Fruit fly (Drosophila melanogaster) whole organism, wandering third instar larva: Measurements from ENCODE around the gene Rcd7.

Experiments
- Abd-B ChIP-seq: fragments of >200 bp; optimal IDR thresholded peaks from 2 replicates; lab custom pipeline; 2017; ENCODE audit warnings: missing biosample characterization, missing genetic modification characterization
- CG32264 ChIP-seq: fragments of 200-800 bp; sonication (Bioruptor generic); optimal IDR thresholded peaks from 2 replicates; lab custom pipeline; 2016; ENCODE audit warnings: missing biosample characterization, missing genetic modification characterization
- CG9705 ChIP-seq: fragments of 200-800 bp; sonication (Bioruptor generic); optimal IDR thresholded peaks from 2 replicates; lab custom pipeline; 2018; ENCODE audit warnings: missing biosample characterization, mild to moderate bottlenecking, missing genetic modification characterization
- CrebA ChIP-seq: fragments of 200-800 bp; sonication (Bioruptor generic); optimal IDR thresholded peaks from 2 replicates; lab custom pipeline; 2016; ENCODE audit warnings: missing biosample characterization, mild to moderate bottlenecking, missing genetic modification characterization, borderline replicate concordance
- Dfd ChIP-seq: fragments of >200 bp; optimal IDR thresholded peaks from 2 replicates; lab custom pipeline; 2017; ENCODE audit warnings: missing biosample characterization, missing genetic modification characterization
- Dif ChIP-seq: fragments of 200-275, 200-300 bp; sonication (Bioruptor generic); optimal IDR thresholded peaks from 2 replicates; lab custom pipeline; 2018; ENCODE audit warnings: missing biosample characterization, missing genetic modification characterization; ENCODE audit not compliant: partially characterized antibody
- GATAd ChIP-seq: sonication (Bioruptor generic); optimal IDR thresholded peaks from 2 replicates; lab custom pipeline; 2016; ENCODE audit warnings: missing biosample characterization, missing genetic modification characterization
- HLH106 ChIP-seq: fragments of 200-800 bp; optimal IDR thresholded peaks from 3 replicates; lab custom pipeline; 2019; ENCODE audit warnings: missing biosample characterization, mild to moderate bottlenecking, missing genetic modification characterization, moderate library complexity
- Hnf4 ChIP-seq: fragments of 200-800 bp; sonication (Bioruptor generic); optimal IDR thresholded peaks from 2 replicates; lab custom pipeline; 2016; ENCODE audit warnings: missing biosample characterization, mild to moderate bottlenecking, missing genetic modification characterization
- Hr78 ChIP-seq: fragments of >200 bp; optimal IDR thresholded peaks from 2 replicates; lab custom pipeline; 2017; ENCODE audit warnings: missing biosample characterization, missing genetic modification characterization
- Jra ChIP-seq: sonication (Bioruptor generic); optimal IDR thresholded peaks from 2 replicates; lab custom pipeline; 2016; ENCODE audit warnings: missing biosample characterization, missing genetic modification characterization
- Mio ChIP-seq: sonication (Bioruptor generic); optimal IDR thresholded peaks from 2 replicates; lab custom pipeline; 2016; ENCODE audit warnings: missing biosample characterization, missing genetic modification characterization
- Myc ChIP-seq: fragments of >200 bp; optimal IDR thresholded peaks from 2 replicates; lab custom pipeline; 2017
- N ChIP-seq: fragments of >200 bp; optimal IDR thresholded peaks from 2 replicates; lab custom pipeline; 2018; ENCODE audit warnings: missing biosample characterization, missing external identifiers, missing genetic modification characterization
- OdsH ChIP-seq: fragments of 200-800 bp; sonication (Bioruptor generic); optimal IDR thresholded peaks from 2 replicates; lab custom pipeline; 2016; ENCODE audit warnings: missing biosample characterization, mild to moderate bottlenecking, missing genetic modification characterization
- Rel ChIP-seq, 2 experiments: fragments of 200-800 bp; sonication (Bioruptor generic) in 1 of 2; optimal IDR thresholded peaks; 2 replicates in 1 of 2; 3 replicates in 1 of 2; lab custom pipeline; 2016 to 2019; ENCODE audit warnings: mild to moderate bottlenecking in 2 of 2, missing biosample characterization in 2 of 2, missing genetic modification characterization in 2 of 2, moderate library complexity in 1 of 2
- Vsx2 ChIP-seq: fragments of 200-300, 225-300 bp; sonication (Bioruptor generic); optimal IDR thresholded peaks from 2 replicates; lab custom pipeline; 2018; ENCODE audit warnings: missing biosample characterization, missing genetic modification characterization; ENCODE audit not compliant: partially characterized antibody
- br ChIP-seq: fragments of 200-800 bp; sonication (Bioruptor generic); optimal IDR thresholded peaks from 2 replicates; lab custom pipeline; 2016; ENCODE audit warnings: missing biosample characterization, missing genetic modification characterization
- brk ChIP-seq: fragments of 200-800 bp; sonication (Bioruptor generic); optimal IDR thresholded peaks from 2 replicates; lab custom pipeline; 2016; ENCODE audit warnings: missing biosample characterization, mild to moderate bottlenecking, missing genetic modification characterization
- dl ChIP-seq, 2 experiments: fragments of 175-275, 200-275 bp in 1 of 2; fragments of 200-275 bp in 1 of 2; sonication (Bioruptor generic); optimal IDR thresholded peaks; lab custom pipeline; 2018; ENCODE audit warnings: mild to moderate bottlenecking in 2 of 2, missing biosample characterization in 2 of 2, missing genetic modification characterization in 2 of 2, moderate library complexity in 2 of 2; ENCODE audit not compliant: partially characterized antibody in 2 of 2, insufficient read depth in 1 of 2
- dmrt93B ChIP-seq: fragments of 200-800 bp; sonication (Bioruptor generic); optimal IDR thresholded peaks from 2 replicates; lab custom pipeline; 2018; ENCODE audit warnings: missing biosample characterization, mild to moderate bottlenecking, missing genetic modification characterization
- dsf ChIP-seq: sonication (Bioruptor generic); optimal IDR thresholded peaks from 2 replicates; lab custom pipeline; 2016; ENCODE audit warnings: missing biosample characterization, missing genetic modification characterization, borderline replicate concordance
- ey ChIP-seq: fragments of 200-800 bp; sonication (Bioruptor generic); optimal IDR thresholded peaks from 2 replicates; lab custom pipeline; 2016; ENCODE audit warnings: missing biosample characterization, missing genetic modification characterization
- foxo ChIP-seq, 2 experiments: fragments of 200-800 bp; sonication (Bioruptor generic); optimal IDR thresholded peaks; 2 replicates in 1 of 2; 3 replicates in 1 of 2; lab custom pipeline; 2016 to 2017; ENCODE audit warnings: missing biosample characterization in 2 of 2, missing genetic modification characterization in 2 of 2
- fru ChIP-seq: fragments of 200-800 bp; sonication (Bioruptor generic); optimal IDR thresholded peaks from 3 replicates; lab custom pipeline; 2016; ENCODE audit warnings: missing biosample characterization, mild to moderate bottlenecking, missing genetic modification characterization
- h ChIP-seq: fragments of 200-800 bp; sonication (Bioruptor generic); optimal IDR thresholded peaks from 3 replicates; lab custom pipeline; 2016; ENCODE audit warnings: missing biosample characterization, mild to moderate bottlenecking, missing genetic modification characterization
- jim ChIP-seq: fragments of 175-275, 200-325 bp; sonication (Bioruptor generic); optimal IDR thresholded peaks from 2 replicates; lab custom pipeline; 2016; ENCODE audit warnings: missing biosample characterization, mild to moderate bottlenecking, missing genetic modification characterization
- lola ChIP-seq: fragments of >200 bp; optimal IDR thresholded peaks from 2 replicates; lab custom pipeline; 2017; ENCODE audit warnings: missing biosample characterization, missing genetic modification characterization
- pan ChIP-seq: fragments of >200 bp; optimal IDR thresholded peaks from 2 replicates; lab custom pipeline; 2017
- psq ChIP-seq: fragments of 200-800 bp; sonication (Bioruptor generic); optimal IDR thresholded peaks from 3 replicates; lab custom pipeline; 2017; ENCODE audit warnings: missing biosample characterization, mild to moderate bottlenecking, missing genetic modification characterization, moderate library complexity
- rgr ChIP-seq: fragments of 200-800 bp; sonication (Bioruptor generic); optimal IDR thresholded peaks from 3 replicates; lab custom pipeline; 2016; ENCODE audit warnings: missing biosample characterization, mild to moderate bottlenecking, missing genetic modification characterization
- sv ChIP-seq: fragments of 200-800 bp; sonication (Bioruptor generic); optimal IDR thresholded peaks from 3 replicates; lab custom pipeline; 2016; ENCODE audit warnings: missing biosample characterization, missing genetic modification characterization
- tai ChIP-seq: sonication (Bioruptor generic); optimal IDR thresholded peaks from 2 replicates; lab custom pipeline; 2016; ENCODE audit warnings: missing biosample characterization, missing genetic modification characterization
- usp ChIP-seq: fragments of >200 bp; optimal IDR thresholded peaks from 2 replicates; lab custom pipeline; 2017; ENCODE audit warnings: missing biosample characterization, missing genetic modification characterization
- woc ChIP-seq: sonication (Bioruptor generic); optimal IDR thresholded peaks from 2 replicates; lab custom pipeline; 2016; ENCODE audit warnings: missing biosample characterization, mild to moderate bottlenecking, missing genetic modification characterization

Rcd7 gene

DNA sequence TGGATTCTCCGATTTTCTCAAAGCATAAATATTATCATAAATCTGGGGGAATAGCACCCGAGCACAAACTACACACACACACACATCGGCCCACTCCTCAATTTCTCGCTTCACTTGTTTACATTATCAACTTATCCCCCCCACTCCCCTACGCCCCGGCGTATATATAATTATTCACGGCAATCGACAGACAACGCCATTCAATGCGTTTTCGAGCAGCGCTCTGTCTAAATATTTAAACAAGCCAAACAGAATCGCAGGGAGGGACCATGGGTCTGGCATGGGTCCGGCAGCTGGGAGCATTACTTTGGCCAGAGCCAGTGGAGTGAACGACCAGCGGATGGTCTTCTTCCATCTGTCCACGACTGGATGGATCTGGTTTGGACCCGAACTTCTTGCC, 30.7 kb downstream of the Rcd7 start (continued):
- TF ChIP-seq pan (lab: Kevin White, UChicago) (no peak), woc (GFP tag; lab: Kevin White, UChicago) (no peak), GATAd (GFP tag; lab: Kevin White, UChicago) (peak; percentile 36), Dfd (GFP tag; lab: Kevin White, UChicago) (no peak), Jra (GFP tag; lab: Kevin White, UChicago) (peak; percentile 39), foxo (GFP tag; optimal IDR thresholded peaks at IDR 0.05; lab: Kevin White, UChicago) (peak in 1 of 2 experiments; percentile 55), psq (peak; percentile 52), br (peak; percentile 78), brk (peak; percentile 61), ey (GFP tag; lab: Kevin White, UChicago) (peak; percentile 28), lola (GFP tag; lab: Kevin White, UChicago) (no peak), rgr (peak; percentile 85), Rel (GFP tag; optimal IDR thresholded peaks at IDR 0.05; lab: Kevin White, UChicago) (no peak), Rel (tag; optimal IDR thresholded peaks at IDR 0.05; lab: Kevin White, UChicago) (peak; percentile 59), fru (GFP tag; lab: Kevin White, UChicago) (peak; percentile 59), sv (GFP tag; lab: Kevin White, UChicago) (no peak), CrebA (GFP tag; lab: Kevin White, UChicago) (no peak), Myc (lab: Kevin White, UChicago) (no peak), h (peak; percentile 69)

DNA sequence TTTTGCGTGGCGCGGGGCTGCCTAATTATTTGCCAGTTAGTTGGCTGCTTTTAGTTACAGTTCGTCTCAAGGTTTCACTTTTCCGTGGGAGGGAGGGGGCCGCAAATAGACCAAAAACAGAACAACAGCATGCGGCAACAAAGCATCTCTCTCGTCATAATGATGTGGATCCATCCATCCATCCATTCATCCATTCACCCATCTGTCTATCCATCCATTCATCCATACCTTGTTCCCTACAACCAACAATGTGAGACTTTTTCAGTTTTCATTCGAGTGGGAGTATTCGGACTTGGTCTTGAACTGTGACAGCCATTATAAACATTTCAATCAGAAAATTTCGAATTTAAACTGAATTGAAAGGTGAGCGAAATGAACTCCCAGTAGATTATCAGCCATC, 34.4 kb downstream of the Rcd7 start:
- TF ChIP-seq Jra (GFP tag; lab: Kevin White, UChicago), result no peak
- TF ChIP-seq dsf (GFP tag; lab: Kevin White, UChicago), result no peak
- TF ChIP-seq Rel (GFP tag; optimal IDR thresholded peaks at IDR 0.05; lab: Kevin White, UChicago), result no peak
- no peak for TF ChIP-seq Rel (tag; optimal IDR thresholded peaks at IDR 0.05; lab: Kevin White, UChicago)
- no peak for TF ChIP-seq Hr78 (GFP tag; lab: Kevin White, UChicago)
- no peak for TF ChIP-seq br
- TF ChIP-seq OdsH (GFP tag; lab: Kevin White, UChicago), result no peak
- TF ChIP-seq HLH106, result no peak

DNA sequence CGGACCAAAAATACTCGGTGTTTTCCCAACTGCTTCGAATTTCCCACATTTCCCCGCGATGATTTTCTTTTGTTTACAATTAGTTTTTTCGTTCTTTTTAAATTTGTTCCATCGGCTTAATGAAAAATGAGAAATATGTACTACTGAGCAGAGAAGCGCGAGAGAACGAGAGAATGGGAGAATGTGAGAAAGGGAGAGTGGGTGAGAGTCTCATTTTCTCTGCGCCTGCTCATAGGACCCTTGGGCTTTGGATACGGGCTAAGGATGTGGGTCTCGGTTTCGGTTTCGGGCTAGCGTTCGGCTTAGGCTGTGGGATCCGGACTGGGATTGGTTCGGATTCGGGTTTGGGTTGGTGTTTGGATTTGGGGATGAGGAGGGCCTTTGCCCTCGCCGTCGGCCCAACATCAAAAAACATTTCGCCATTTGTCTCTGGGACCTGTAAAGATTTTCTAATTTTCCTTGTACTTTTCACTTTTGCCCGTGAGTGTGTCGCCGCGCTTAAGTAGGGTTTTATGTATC, 35.9 kb downstream of the Rcd7 start:
- no peak for TF ChIP-seq Rel (GFP tag; optimal IDR thresholded peaks at IDR 0.05; lab: Kevin White, UChicago)
- TF ChIP-seq Rel (tag; optimal IDR thresholded peaks at IDR 0.05; lab: Kevin White, UChicago), result no peak

DNA sequence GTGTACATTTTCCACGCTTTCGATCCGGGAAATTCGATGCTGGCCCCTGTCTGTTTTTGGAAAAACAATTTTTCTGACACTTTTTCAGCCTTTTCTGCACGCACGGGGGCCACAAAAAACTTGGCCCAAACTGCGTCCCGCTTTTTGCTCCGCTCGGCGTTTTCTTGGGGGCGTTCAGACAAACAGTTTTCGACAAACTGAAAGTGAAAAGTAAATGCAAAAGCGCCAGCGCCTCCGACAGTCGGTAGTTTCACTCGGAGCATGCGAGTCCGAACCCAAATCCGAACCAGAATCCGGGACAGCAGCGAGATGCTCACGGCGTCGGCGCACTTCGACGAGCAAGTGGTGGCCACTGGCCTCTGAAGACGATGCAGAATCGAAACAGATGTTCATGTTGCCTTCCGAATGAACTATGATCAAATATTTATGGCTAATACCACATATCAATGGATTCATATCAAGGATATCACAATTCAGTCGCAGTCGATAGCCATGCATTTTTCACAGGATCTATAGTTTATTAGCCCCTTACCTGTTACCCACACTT, 39.5 kb downstream of the Rcd7 start, which contains the start of gene Shal:
Gene Shal (minus strand): TSS at position 200 of the 547 bp plus-strand sequence.
- TF ChIP-seq dsf (GFP tag; lab: Kevin White, UChicago) (no peak), woc (GFP tag; lab: Kevin White, UChicago) (no peak), fru (GFP tag; lab: Kevin White, UChicago) (no peak), foxo (GFP tag; optimal IDR thresholded peaks at IDR 0.05; lab: Kevin White, UChicago) (no peak), pan (lab: Kevin White, UChicago) (no peak), OdsH (GFP tag; lab: Kevin White, UChicago) (no peak), Mio (no peak), Dfd (GFP tag; lab: Kevin White, UChicago) (no peak), sv (GFP tag; lab: Kevin White, UChicago) (no peak)

DNA sequence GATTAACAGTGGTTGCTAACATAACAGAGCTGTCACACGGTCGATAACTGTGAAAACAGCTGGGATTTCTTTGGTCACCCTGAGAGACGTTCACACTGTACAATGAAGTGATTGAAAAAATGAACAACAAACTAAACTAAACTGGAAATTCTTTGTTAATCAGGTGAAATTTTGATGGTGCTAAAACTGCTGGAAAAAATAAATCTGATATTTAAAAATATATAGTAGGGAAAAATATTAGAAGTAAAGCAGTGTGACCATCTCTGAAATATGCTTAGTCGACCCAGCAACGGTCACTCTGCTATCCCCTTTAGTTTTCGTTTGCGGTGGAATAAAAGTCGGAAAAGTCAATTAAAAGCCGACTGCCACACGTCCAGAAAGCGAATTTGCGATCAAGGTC, 41.1 kb downstream of the Rcd7 start, which contains the start of the genes CG9231 and CG9330:
Gene CG9231 (minus strand): TSS at position 25 of the 400 bp plus-strand sequence.
Gene CG9330 (plus strand): TSS at position 275 of the 400 bp plus-strand sequence.
- TF ChIP-seq sv (GFP tag; lab: Kevin White, UChicago) (peak; percentile 8), Abd-B (GFP tag; lab: Kevin White, UChicago) (no peak), Dif (GFP tag; lab: Kevin White, UChicago) (no peak), pan (lab: Kevin White, UChicago) (no peak), dsf (GFP tag; lab: Kevin White, UChicago) (peak; percentile 12), HLH106 (peak; percentile 26), dmrt93B (GFP tag; lab: Kevin White, UChicago) (no peak), N (no peak), jim (no peak), dl (GFP tag; optimal IDR thresholded peaks at IDR 0.05; lab: Kevin White, UChicago; ENCODE audit: insufficient read depth in 1 of 2, partially characterized antibody in 2 of 2) (no peak), CG32264 (no peak), foxo (GFP tag; optimal IDR thresholded peaks at IDR 0.05; lab: Kevin White, UChicago) (peak in 1 of 2 experiments; percentile 41), usp (GFP tag; lab: Kevin White, UChicago) (no peak), GATAd (GFP tag; lab: Kevin White, UChicago) (no peak), CG9705 (peak; percentile 12), ey (GFP tag; lab: Kevin White, UChicago) (peak; percentile 24), Rel (GFP tag; optimal IDR thresholded peaks at IDR 0.05; lab: Kevin White, UChicago) (no peak), Rel (tag; optimal IDR thresholded peaks at IDR 0.05; lab: Kevin White, UChicago) (peak; percentile 55), woc (GFP tag; lab: Kevin White, UChicago) (no peak), CrebA (GFP tag; lab: Kevin White, UChicago) (no peak), Vsx2 (GFP tag; lab: Kevin White, UChicago) (no peak), rgr (peak; percentile 10), br (peak; percentile 22), lola (GFP tag; lab: Kevin White, UChicago) (no peak), Hr78 (GFP tag; lab: Kevin White, UChicago) (no peak), Hnf4 (GFP tag; lab: Kevin White, UChicago) (peak; percentile 56), Myc (lab: Kevin White, UChicago) (no peak), OdsH (GFP tag; lab: Kevin White, UChicago) (peak; percentile 16), fru (GFP tag; lab: Kevin White, UChicago) (peak; percentile 74), psq (peak; percentile 26), tai (GFP tag; lab: Kevin White, UChicago) (peak; percentile 62), Jra (GFP tag; lab: Kevin White, UChicago) (peak; percentile 73), brk (peak; percentile 33), Mio (no peak)
